Worm (Caenorhabditis elegans): ENCODE results near the gene C09E10.3.
A peak's percentile ranks its signal among the peaks of the same experiment; 100 is the strongest.

C09E10.3 gene

ce11 chrX:994678-995077 lies 3.5 kb upstream of the C09E10.3 start:
- TF ChIP-seq rnt-1 (tag; optimal IDR thresholded peaks at IDR 0.05) (no peak), dmd-4 (tag; optimal IDR thresholded peaks at IDR 0.05; ENCODE audit: borderline replicate concordance) (no peak)

- TF ChIP-seq tbx-2 (tag; optimal IDR thresholded peaks at IDR 0.05) (peak; percentile 81), fax-1 (tag; optimal IDR thresholded peaks at IDR 0.05) (no peak), unc-86 (tag; optimal IDR thresholded peaks at IDR 0.05) (peak; percentile 31), tbx-7 (tag; optimal IDR thresholded peaks at IDR 0.05) (peak; percentile 39), ceh-19 (GFP tag; optimal IDR thresholded peaks at IDR 0.05) (peak; percentile 50), syd-9 (tag; optimal IDR thresholded peaks at IDR 0.05) (peak; percentile 38), ama-1 (optimal IDR thresholded peaks at IDR 0.05) (no peak), fkh-6 (tag; optimal IDR thresholded peaks at IDR 0.05) (peak; percentile 37), F13H6.1 (tag; optimal IDR thresholded peaks at IDR 0.05) (peak; percentile 60), madf-2 (tag; optimal IDR thresholded peaks at IDR 0.05) (peak; percentile 33), lim-6 (tag; optimal IDR thresholded peaks at IDR 0.05) (peak; percentile 34), sdc-2 (tag; optimal IDR thresholded peaks at IDR 0.05) (peak; percentile 71), mec-3 (tag; optimal IDR thresholded peaks at IDR 0.05; ENCODE audit: borderline replicate concordance) (peak; percentile 57), ceh-31 (tag; optimal IDR thresholded peaks at IDR 0.05) (peak; percentile 88), lin-11 (tag; optimal IDR thresholded peaks at IDR 0.05) (no peak), pha-2 (tag; optimal IDR thresholded peaks at IDR 0.05) (no peak), pax-1 (tag; optimal IDR thresholded peaks at IDR 0.05) (no peak), eyg-1 (tag; optimal IDR thresholded peaks at IDR 0.05) (no peak), ceh-45 (GFP tag; IDR thresholded peaks at IDR 0.05) (no peak), ceh-30 (tag; optimal IDR thresholded peaks at IDR 0.05) (no peak), C38D4.7 (GFP tag; optimal IDR thresholded peaks at IDR 0.05) (no peak), ahr-1 (tag; optimal IDR thresholded peaks at IDR 0.05) (no peak), hlh-15 (tag; optimal IDR thresholded peaks at IDR 0.05) (no peak), ref-2 (tag; optimal IDR thresholded peaks at IDR 0.05) (peak; percentile 77), hlh-30 (tag; optimal IDR thresholded peaks at IDR 0.05; ENCODE audit: insufficient read depth) (no peak), C08G9.2 (tag; optimal IDR thresholded peaks at IDR 0.05) (peak; percentile 55), nfya-1 (tag; optimal IDR thresholded peaks at IDR 0.05) (peak; percentile 60), npax-4 (tag; optimal IDR thresholded peaks at IDR 0.05) (no peak), ttx-3 (tag; optimal IDR thresholded peaks at IDR 0.05) (no peak), hlh-8 (tag; optimal IDR thresholded peaks at IDR 0.05) (peak; percentile 31), unc-42 (tag; optimal IDR thresholded peaks at IDR 0.05) (peak; percentile 73), ceh-24 (tag; optimal IDR thresholded peaks at IDR 0.05) (no peak), zip-5 (tag; optimal IDR thresholded peaks at IDR 0.05) (no peak), ceh-6 (GFP tag; optimal IDR thresholded peaks at IDR 0.05) (no peak), nhr-232 (tag; optimal IDR thresholded peaks at IDR 0.05) (no peak), pros-1 (tag; optimal IDR thresholded peaks at IDR 0.05) (peak; percentile 81), nhr-11 (tag; optimal IDR thresholded peaks at IDR 0.05) (no peak), ceh-34 (tag; optimal IDR thresholded peaks at IDR 0.05) (peak; percentile 82), dmd-4 (tag; optimal IDR thresholded peaks at IDR 0.05; ENCODE audit: borderline replicate concordance) (peak; percentile 44), T23F11.4 (GFP tag; optimal IDR thresholded peaks at IDR 0.05) (peak; percentile 8), rnt-1 (tag; optimal IDR thresholded peaks at IDR 0.05) (peak; percentile 30), pag-3 (tag; optimal IDR thresholded peaks at IDR 0.05; ENCODE audit: borderline replicate concordance) (no peak), hlh-6 (tag; optimal IDR thresholded peaks at IDR 0.05) (no peak), K09A11.1 (tag; optimal IDR thresholded peaks at IDR 0.05; ENCODE audit: insufficient read depth) (peak; percentile 48), hlh-13 (GFP tag; optimal IDR thresholded peaks at IDR 0.05) (no peak), ztf-16 (tag; optimal IDR thresholded peaks at IDR 0.05) (no peak), dve-1 (tag; optimal IDR thresholded peaks at IDR 0.05) (no peak), ceh-48 (tag; optimal IDR thresholded peaks at IDR 0.05) (peak; percentile 26), sox-4 (tag; optimal IDR thresholded peaks at IDR 0.05) (no peak)
Measured at ce11 chrX:992650-993403, 1.7 kb upstream of the C09E10.3 start.

Measured in whole organism, late embryonic.